Fruit fly (Drosophila melanogaster) whole organism, embryonic: ENCODE data around the gene dock.

Experiments
- CG14441 ChIP-seq: fragments of 200-800 bp; sonication (Bioruptor generic); IDR thresholded peaks from 2 replicates; pipeline ENCODE4 v1.3.6; 2022; ENCODE audit warnings: missing biosample characterization, missing genetic modification characterization
- CG2875 ChIP-seq: fragments of 200-800 bp; sonication (Bioruptor generic); optimal IDR thresholded peaks from 2 replicates; lab custom pipeline; 2017; ENCODE audit warnings: missing biosample characterization, mild to moderate bottlenecking, missing genetic modification characterization, missing genetic modification reagents
- HmgD ChIP-seq: fragments of 200-800 bp; sonication (Bioruptor generic); optimal IDR thresholded peaks from 3 replicates; lab custom pipeline; 2016; ENCODE audit warnings: missing biosample characterization, missing genetic modification characterization
- Optix ChIP-seq: fragments of 200-800 bp; sonication (Bioruptor generic); IDR thresholded peaks from 3 replicates; pipeline ENCODE4 v1.3.6; 2022; ENCODE audit warnings: missing biosample characterization, missing genetic modification characterization

- TF ChIP-seq CG14441 (no peak), HmgD (GFP tag; lab: Kevin White, UChicago) (no peak), Optix (GFP tag; lab: Robert Waterston, UW) (no peak), CG2875 (no peak)
These were observed 14.4 kb upstream of the dock start, which contains the start of gene Dbp21E2 for dm6 chr2L:811405-811804.
